Worm (Caenorhabditis elegans): ENCODE measurements around the gene C14C10.1.

C14C10.1 gene

DNA sequence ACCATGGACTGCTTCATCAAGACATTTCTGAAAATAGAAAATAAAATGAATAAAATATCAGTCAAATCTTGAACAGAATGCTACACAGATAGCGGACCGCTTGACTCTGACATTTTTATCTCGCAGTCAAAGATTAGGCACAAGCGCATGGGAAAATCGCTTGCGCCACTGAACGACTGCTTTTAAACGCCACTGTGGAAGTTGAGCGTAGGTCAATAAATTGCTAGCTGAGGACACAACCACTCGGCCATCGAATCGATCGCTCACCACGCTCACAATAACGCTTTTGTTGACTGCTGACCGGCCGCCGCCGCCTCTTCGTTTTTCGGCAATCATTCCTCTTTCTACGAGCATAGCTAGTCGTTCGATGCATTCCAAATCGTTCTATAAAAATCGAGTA is 8.7 kb downstream of the C14C10.1 start (continued):
- peak; percentile 60 for TF ChIP-seq eyg-1 (tag; optimal IDR thresholded peaks at IDR 0.05)
- peak; percentile 78 for TF ChIP-seq ceh-34 (tag; optimal IDR thresholded peaks at IDR 0.05)
- TF ChIP-seq fax-1 (tag; optimal IDR thresholded peaks at IDR 0.05): peak; percentile 46
- TF ChIP-seq C08G9.2 (tag; optimal IDR thresholded peaks at IDR 0.05): peak; percentile 67
- TF ChIP-seq ceh-18 (tag; optimal IDR thresholded peaks at IDR 0.05): peak; percentile 56
- peak; percentile 24 for TF ChIP-seq madf-2 (tag; optimal IDR thresholded peaks at IDR 0.05)
- TF ChIP-seq pha-2 (tag; optimal IDR thresholded peaks at IDR 0.05): peak; percentile 72
- no peak for TF ChIP-seq pqm-1 (tag; optimal IDR thresholded peaks at IDR 0.05)
- peak; percentile 48 for TF ChIP-seq pros-1 (tag; optimal IDR thresholded peaks at IDR 0.05)
- no peak for TF ChIP-seq ceh-22 (tag; optimal IDR thresholded peaks at IDR 0.05)
- TF ChIP-seq ttx-3 (tag; optimal IDR thresholded peaks at IDR 0.05): no peak
- TF ChIP-seq fkh-6 (tag; optimal IDR thresholded peaks at IDR 0.05): peak; percentile 53
- TF ChIP-seq sox-4 (tag; optimal IDR thresholded peaks at IDR 0.05): peak; percentile 64
- no peak for TF ChIP-seq unc-55 (GFP tag; optimal IDR thresholded peaks at IDR 0.05)
- peak; percentile 66 for TF ChIP-seq che-1 (tag; optimal IDR thresholded peaks at IDR 0.05)
- peak; percentile 51 for TF ChIP-seq nhr-232 (tag; optimal IDR thresholded peaks at IDR 0.05)
- peak; percentile 23 for TF ChIP-seq npax-4 (tag; optimal IDR thresholded peaks at IDR 0.05)
- TF ChIP-seq sox-2 (GFP tag; IDR thresholded peaks at IDR 0.05): no peak
- no peak for TF ChIP-seq nhr-11 (tag; optimal IDR thresholded peaks at IDR 0.05)
- TF ChIP-seq ets-4 (tag; optimal IDR thresholded peaks at IDR 0.05): no peak
- TF ChIP-seq ceh-30 (tag; optimal IDR thresholded peaks at IDR 0.05): no peak
- no peak for TF ChIP-seq pha-4 (tag; optimal IDR thresholded peaks at IDR 0.05)
- TF ChIP-seq ceh-48 (tag; optimal IDR thresholded peaks at IDR 0.05): peak; percentile 66
- TF ChIP-seq zip-5 (tag; optimal IDR thresholded peaks at IDR 0.05): peak; percentile 48
- peak; percentile 52 for TF ChIP-seq dve-1 (tag; optimal IDR thresholded peaks at IDR 0.05)
- peak; percentile 72 for TF ChIP-seq ceh-2 (tag; optimal IDR thresholded peaks at IDR 0.05)
- TF ChIP-seq elt-2 (tag; optimal IDR thresholded peaks at IDR 0.05): peak; percentile 89
- peak; percentile 38 for TF ChIP-seq tbx-7 (tag; optimal IDR thresholded peaks at IDR 0.05)
- TF ChIP-seq Y22D7AL.16 (tag; optimal IDR thresholded peaks at IDR 0.05): peak; percentile 40
- TF ChIP-seq unc-86 (tag; optimal IDR thresholded peaks at IDR 0.05): peak; percentile 37
- TF ChIP-seq hlh-6 (tag; optimal IDR thresholded peaks at IDR 0.05): peak; percentile 82
- peak; percentile 58 for TF ChIP-seq hlh-13 (GFP tag; optimal IDR thresholded peaks at IDR 0.05)
- TF ChIP-seq unc-3 (GFP tag; conservative IDR thresholded peaks at IDR 0.05): peak; percentile 38; the same call in 1 of the 2 replicates
- peak; percentile 2 for TF ChIP-seq unc-3 (tag; optimal IDR thresholded peaks at IDR 0.05)
- TF ChIP-seq odd-2 (tag; optimal IDR thresholded peaks at IDR 0.05): peak; percentile 37
- no peak for TF ChIP-seq T23F11.4 (GFP tag; optimal IDR thresholded peaks at IDR 0.05)
- peak; percentile 64 for TF ChIP-seq rnt-1 (tag; optimal IDR thresholded peaks at IDR 0.05)
- TF ChIP-seq sdc-2 (tag; optimal IDR thresholded peaks at IDR 0.05): peak; percentile 28
- peak; percentile 33 for TF ChIP-seq hlh-15 (tag; optimal IDR thresholded peaks at IDR 0.05)
- peak; percentile 31 for TF ChIP-seq hlh-8 (tag; optimal IDR thresholded peaks at IDR 0.05)

DNA sequence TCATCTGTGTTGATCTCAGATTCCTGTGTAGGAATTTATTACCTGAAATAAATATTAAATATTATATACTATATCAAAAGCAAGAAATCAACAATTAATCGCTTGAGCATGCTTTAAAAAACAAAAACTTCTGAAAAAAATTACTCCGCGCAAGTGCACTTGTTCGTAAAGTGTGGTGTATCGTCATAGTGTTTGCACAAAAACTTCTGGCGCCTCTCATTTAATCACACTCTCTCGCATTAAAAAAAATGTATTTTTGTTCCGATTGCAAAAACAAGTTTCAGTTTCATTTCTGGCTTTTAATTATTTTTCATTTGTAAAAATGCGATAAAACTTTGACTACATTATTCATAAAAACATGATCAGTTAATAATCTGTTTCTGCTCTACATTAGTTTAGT is 11.0 kb downstream of the C14C10.1 start, which contains the start of the genes C14C10.10 and ril-2:
Gene C14C10.10, minus strand, starts transcription at position 19 of the 400 bp plus-strand sequence.
Gene ril-2, minus strand, starts transcription at position 48 of the 400 bp plus-strand sequence.
- TF ChIP-seq ceh-14 (tag; optimal IDR thresholded peaks at IDR 0.05): no peak
- TF ChIP-seq pag-3 (tag; optimal IDR thresholded peaks at IDR 0.05; ENCODE audit: borderline replicate concordance): no peak
- TF ChIP-seq che-1 (tag; optimal IDR thresholded peaks at IDR 0.05): no peak
- no peak for TF ChIP-seq hlh-6 (tag; optimal IDR thresholded peaks at IDR 0.05)
- no peak for TF ChIP-seq pat-9 (tag; optimal IDR thresholded peaks at IDR 0.05)
- no peak for TF ChIP-seq ceh-24 (tag; optimal IDR thresholded peaks at IDR 0.05)
- no peak for TF ChIP-seq unc-42 (tag; optimal IDR thresholded peaks at IDR 0.05)
- no peak for TF ChIP-seq tbx-2 (tag; optimal IDR thresholded peaks at IDR 0.05)
- no peak for TF ChIP-seq ztf-16 (tag; optimal IDR thresholded peaks at IDR 0.05)
- TF ChIP-seq ets-4 (tag; optimal IDR thresholded peaks at IDR 0.05): no peak
- TF ChIP-seq ceh-31 (tag; optimal IDR thresholded peaks at IDR 0.05): no peak
- no peak for TF ChIP-seq sox-2 (GFP tag; IDR thresholded peaks at IDR 0.05)
- TF ChIP-seq ama-1 (optimal IDR thresholded peaks at IDR 0.05): no peak
- no peak for TF ChIP-seq ceh-34 (tag; optimal IDR thresholded peaks at IDR 0.05)
- TF ChIP-seq K09A11.1 (tag; optimal IDR thresholded peaks at IDR 0.05; ENCODE audit: insufficient read depth): no peak
- no peak for TF ChIP-seq rnt-1 (tag; optimal IDR thresholded peaks at IDR 0.05)
- no peak for TF ChIP-seq ceh-2 (tag; optimal IDR thresholded peaks at IDR 0.05)
- TF ChIP-seq hlh-8 (tag; optimal IDR thresholded peaks at IDR 0.05): no peak

Data from whole organism, late embryonic.